Fruit fly (Drosophila melanogaster): ENCODE data around the gene MED30.

MED30 gene

DNA sequence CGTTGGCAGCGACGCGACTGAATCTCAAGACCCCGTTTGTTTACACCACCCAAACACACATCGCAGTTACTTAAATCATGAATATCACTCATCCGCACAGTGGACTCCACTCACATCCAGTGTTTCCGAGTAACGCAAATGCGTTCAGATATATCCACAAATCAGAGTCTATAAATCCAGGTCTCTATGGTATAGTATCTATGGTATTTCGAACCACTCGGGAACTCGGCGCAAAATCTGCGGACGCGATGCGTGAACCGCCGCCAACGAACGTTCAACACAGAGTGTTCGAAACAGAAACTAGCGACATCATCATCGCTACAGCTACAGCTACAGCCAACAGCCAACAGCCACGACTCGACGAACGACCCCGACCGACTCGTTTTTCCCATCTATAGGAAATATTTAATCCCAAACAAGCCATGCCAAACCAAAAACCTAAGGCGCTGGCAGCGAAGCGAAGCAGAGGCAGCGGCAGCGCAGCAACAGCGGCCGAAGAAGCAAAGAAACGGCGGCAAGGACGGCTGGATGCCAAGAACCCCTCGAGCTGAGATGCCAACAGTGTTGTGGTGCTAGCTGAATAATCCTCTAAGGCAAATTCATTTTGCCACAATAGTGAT, 45.0 kb upstream of the MED30 start, which contains the start of gene CG13894:
CG13894 (minus strand) TSS at position 397 of the 620 bp plus-strand sequence.
- no peak for TF ChIP-seq ey (GFP tag; optimal IDR thresholded peaks at IDR 0.05)
- TF ChIP-seq CG32264 (GFP tag; optimal IDR thresholded peaks at IDR 0.05): no peak
- no peak for TF ChIP-seq Dfd (GFP tag; optimal IDR thresholded peaks at IDR 0.05)

DNA sequence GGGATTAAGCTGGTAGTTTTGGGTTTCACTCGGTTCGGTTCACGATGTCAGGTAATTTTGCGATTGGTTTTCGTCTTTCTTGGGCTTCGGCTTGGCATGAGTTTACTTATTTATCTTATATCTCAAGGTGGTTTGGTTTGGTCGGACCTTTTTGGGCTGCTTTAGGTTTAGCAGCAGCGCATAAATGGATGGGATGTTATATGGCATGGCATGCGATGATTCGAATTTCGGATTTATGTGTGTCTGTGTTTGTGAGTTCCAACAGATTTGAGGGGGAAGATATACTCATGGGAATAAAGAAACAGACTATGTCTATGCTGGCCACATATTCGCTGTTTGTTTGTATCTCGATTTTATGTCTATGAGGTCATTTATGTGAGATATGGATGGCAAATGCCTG, 43.8 kb upstream of the MED30 start:
- no peak for TF ChIP-seq CrebA (GFP tag; optimal IDR thresholded peaks at IDR 0.05; ENCODE audit: borderline replicate concordance)

DNA sequence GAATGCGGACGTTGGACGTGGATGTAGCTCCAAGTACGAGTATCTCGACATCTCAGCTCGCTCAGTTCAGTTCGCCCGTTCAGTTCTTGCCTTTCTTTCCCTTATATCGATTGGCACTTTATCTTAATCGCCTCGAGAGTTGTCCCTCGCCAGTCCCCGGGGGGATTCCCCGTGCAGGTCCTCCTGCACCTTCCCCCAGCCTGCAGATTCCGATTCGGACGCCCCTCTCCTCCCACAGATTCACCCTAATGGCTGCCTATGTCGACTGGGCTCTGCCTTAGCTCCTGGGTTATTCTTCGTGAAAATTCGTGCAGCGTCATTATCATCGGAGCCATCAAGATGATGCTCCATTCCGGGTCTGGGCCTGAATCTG, 43.2 kb upstream of the MED30 start:
- TF ChIP-seq Rel (GFP tag; optimal IDR thresholded peaks at IDR 0.05): no peak
- TF ChIP-seq Rel (tag; optimal IDR thresholded peaks at IDR 0.05): peak; percentile 86
- TF ChIP-seq Mio (GFP tag; optimal IDR thresholded peaks at IDR 0.05): no peak

DNA sequence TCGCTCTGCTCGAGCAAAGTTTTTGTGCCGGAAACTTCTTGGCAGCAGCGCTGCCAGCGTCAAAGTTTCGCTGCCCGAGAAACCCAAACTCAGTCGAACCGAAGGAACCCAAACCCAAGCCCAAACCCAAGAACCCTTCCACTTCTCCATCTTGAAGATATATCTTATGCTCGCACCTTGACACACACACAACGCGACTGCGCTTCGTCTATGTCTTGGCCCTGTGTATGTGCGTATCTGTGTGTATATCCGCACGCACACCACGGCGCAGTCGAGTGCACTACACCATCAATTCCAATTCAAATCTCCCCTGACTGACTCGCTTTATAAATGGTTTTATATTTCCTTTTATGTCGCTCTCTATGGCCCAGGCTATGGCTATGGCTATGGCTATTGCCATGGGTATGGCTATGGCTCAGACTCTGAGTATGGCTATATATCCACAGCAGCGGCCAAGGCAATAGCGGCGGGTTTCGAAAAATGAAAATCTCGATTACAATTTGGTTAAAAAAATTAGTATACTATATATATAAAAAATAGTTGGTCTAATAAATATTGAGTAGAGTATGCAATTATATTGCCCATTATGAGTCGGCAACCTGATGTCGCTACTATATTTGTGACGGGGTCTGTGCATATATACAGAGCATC, 42.6 kb upstream of the MED30 start:
- no peak for TF ChIP-seq brk (GFP tag; optimal IDR thresholded peaks at IDR 0.05)
- TF ChIP-seq sv (GFP tag; optimal IDR thresholded peaks at IDR 0.05): peak; percentile 86
- peak; percentile 67 for TF ChIP-seq br (GFP tag; optimal IDR thresholded peaks at IDR 0.05)
- TF ChIP-seq psq (GFP tag; optimal IDR thresholded peaks at IDR 0.05): peak; percentile 82
- peak; percentile 82 for TF ChIP-seq Rel (GFP tag; optimal IDR thresholded peaks at IDR 0.05)
- TF ChIP-seq Rel (tag; optimal IDR thresholded peaks at IDR 0.05): no peak
- no peak for TF ChIP-seq Dif (GFP tag; optimal IDR thresholded peaks at IDR 0.05; ENCODE audit: partially characterized antibody)
- TF ChIP-seq dmrt93B (GFP tag; optimal IDR thresholded peaks at IDR 0.05): peak; percentile 83
- TF ChIP-seq foxo (GFP tag; optimal IDR thresholded peaks at IDR 0.05): peak in 1 of 2 experiments; percentile 88
- TF ChIP-seq GATAd (GFP tag; optimal IDR thresholded peaks at IDR 0.05): no peak
- TF ChIP-seq fru (GFP tag; optimal IDR thresholded peaks at IDR 0.05): peak; percentile 79
- peak; percentile 71 for TF ChIP-seq ey (GFP tag; optimal IDR thresholded peaks at IDR 0.05)
- no peak for TF ChIP-seq Vsx2 (GFP tag; optimal IDR thresholded peaks at IDR 0.05; ENCODE audit: partially characterized antibody)
- TF ChIP-seq CrebA (GFP tag; optimal IDR thresholded peaks at IDR 0.05; ENCODE audit: borderline replicate concordance): no peak
- no peak for TF ChIP-seq N (GFP tag; optimal IDR thresholded peaks at IDR 0.05)
- TF ChIP-seq OdsH (GFP tag; optimal IDR thresholded peaks at IDR 0.05): peak; percentile 84
- TF ChIP-seq woc (GFP tag; optimal IDR thresholded peaks at IDR 0.05): peak; percentile 65
- TF ChIP-seq sage (GFP tag; optimal IDR thresholded peaks at IDR 0.05): peak; percentile 78
- TF ChIP-seq Sp1 (GFP tag; optimal IDR thresholded peaks at IDR 0.05): peak; percentile 88
- no peak for TF ChIP-seq usp (GFP tag; optimal IDR thresholded peaks at IDR 0.05)
- TF ChIP-seq CG9705 (GFP tag; optimal IDR thresholded peaks at IDR 0.05): peak; percentile 67
- TF ChIP-seq Dfd (GFP tag; optimal IDR thresholded peaks at IDR 0.05): no peak
- peak; percentile 37 for TF ChIP-seq Jra (GFP tag; optimal IDR thresholded peaks at IDR 0.05)
- no peak for TF ChIP-seq Abd-B (GFP tag; optimal IDR thresholded peaks at IDR 0.05)
- peak; percentile 85 for TF ChIP-seq rgr (GFP tag; optimal IDR thresholded peaks at IDR 0.05)
- peak; percentile 56 for TF ChIP-seq CG32264 (GFP tag; optimal IDR thresholded peaks at IDR 0.05)
- TF ChIP-seq HLH106 (tag; optimal IDR thresholded peaks at IDR 0.05): peak; percentile 90
- TF ChIP-seq h (GFP tag; optimal IDR thresholded peaks at IDR 0.05): peak; percentile 92
- no peak for TF ChIP-seq tai (GFP tag; optimal IDR thresholded peaks at IDR 0.05)
- TF ChIP-seq dl (GFP tag; optimal IDR thresholded peaks at IDR 0.05; ENCODE audit: insufficient read depth in 1 of 2, partially characterized antibody in 2 of 2): no peak
- no peak for TF ChIP-seq jim (GFP tag; optimal IDR thresholded peaks at IDR 0.05)
- TF ChIP-seq Myc (optimal IDR thresholded peaks at IDR 0.05): no peak
- TF ChIP-seq Hr83 (GFP tag; optimal IDR thresholded peaks at IDR 0.05; ENCODE audit: poor library complexity, severe bottlenecking): peak; percentile 16
- no peak for TF ChIP-seq Hnf4 (GFP tag; optimal IDR thresholded peaks at IDR 0.05)
- peak; percentile 9 for TF ChIP-seq dsf (GFP tag; optimal IDR thresholded peaks at IDR 0.05; ENCODE audit: borderline replicate concordance)
- TF ChIP-seq pan (optimal IDR thresholded peaks at IDR 0.05): no peak
- TF ChIP-seq lola (GFP tag; optimal IDR thresholded peaks at IDR 0.05): no peak
- no peak for TF ChIP-seq Mio (GFP tag; optimal IDR thresholded peaks at IDR 0.05)
- no peak for TF ChIP-seq Hr78 (GFP tag; optimal IDR thresholded peaks at IDR 0.05)
